Worm (Caenorhabditis elegans) whole organism, mixed stage, embryonic: ENCODE results near the gene rde-1.

Experiments
- M03D4.4 ChIP-seq: sonication (generic microtip); optimal IDR thresholded peaks from 2 replicates; lab custom pipeline; 2017; ENCODE audit warnings: mild to moderate bottlenecking, missing genetic modification characterization, missing compliant biosample characterization
- blmp-1 ChIP-seq: fragments of 150-350 bp; optimal IDR thresholded peaks from 2 replicates; lab custom pipeline; 2014; ENCODE audit warnings: missing biosample characterization, missing genetic modification characterization
- ceh-39 ChIP-seq: fragments of 150-350 bp; optimal IDR thresholded peaks from 2 replicates; lab custom pipeline; 2014; ENCODE audit warnings: missing biosample characterization, missing genetic modification characterization
- ceh-43 ChIP-seq: fragments of 200-800 bp; sonication (Bioruptor generic); optimal IDR thresholded peaks from 2 replicates; lab custom pipeline; 2018; ENCODE audit warnings: mild to moderate bottlenecking, missing genetic modification characterization, moderate library complexity, missing compliant biosample characterization
- ces-1 ChIP-seq: fragments of 150-350 bp; optimal IDR thresholded peaks from 2 replicates; lab custom pipeline; 2014; ENCODE audit warnings: missing biosample characterization, missing genetic modification reagents, missing genetic modification characterization
- cnd-1 ChIP-seq: fragments of 200-800 bp; sonication (Bioruptor generic); optimal IDR thresholded peaks from 2 replicates; lab custom pipeline; 2018; ENCODE audit warnings: mild to moderate bottlenecking, missing genetic modification characterization, missing compliant biosample characterization
- drap-1 ChIP-seq: fragments of 200-800 bp; sonication (Bioruptor generic); optimal IDR thresholded peaks from 3 replicates; lab custom pipeline; 2018; ENCODE audit warnings: mild to moderate bottlenecking, missing genetic modification characterization, missing compliant biosample characterization
- elt-1 ChIP-seq: sonication (generic microtip); optimal IDR thresholded peaks from 2 replicates; lab custom pipeline; 2017; ENCODE audit warnings: missing genetic modification characterization, mild to moderate bottlenecking, missing compliant biosample characterization, antibody characterized with exemption, moderate library complexity, borderline replicate concordance; ENCODE audit not compliant: insufficient read depth
- ham-2 ChIP-seq: fragments of 200-800 bp; sonication (Bioruptor generic); optimal IDR thresholded peaks from 2 replicates; lab custom pipeline; 2018; ENCODE audit warnings: mild to moderate bottlenecking, missing genetic modification characterization, missing compliant biosample characterization
- hlh-1 ChIP-seq: fragments of 150-350 bp; optimal IDR thresholded peaks from 2 replicates; lab custom pipeline; 2014; ENCODE audit warnings: missing biosample characterization, missing genetic modification reagents, missing genetic modification characterization
- lin-13 ChIP-seq: fragments of 150-350 bp; optimal IDR thresholded peaks from 2 replicates; lab custom pipeline; 2014; ENCODE audit warnings: missing biosample characterization, missing genetic modification characterization
- lin-32 ChIP-seq: fragments of 200-800 bp; sonication (Bioruptor generic); optimal IDR thresholded peaks from 2 replicates; lab custom pipeline; 2018; ENCODE audit warnings: mild to moderate bottlenecking, missing genetic modification characterization, missing compliant biosample characterization
- lsy-2 ChIP-seq: fragments of 150-350 bp; optimal IDR thresholded peaks from 2 replicates; lab custom pipeline; 2014; ENCODE audit warnings: missing biosample characterization, missing genetic modification characterization
- mab-5 ChIP-seq: fragments of 150-350 bp; optimal IDR thresholded peaks from 2 replicates; lab custom pipeline; 2014; ENCODE audit warnings: missing biosample characterization, missing genetic modification characterization
- mep-1 ChIP-seq: fragments of 150-350 bp; optimal IDR thresholded peaks from 2 replicates; lab custom pipeline; 2017; ENCODE audit warnings: missing biosample characterization, missing genetic modification reagents, missing genetic modification characterization, inconsistent platforms
- mls-2 ChIP-seq: sonication (generic microtip); optimal IDR thresholded peaks from 2 replicates; lab custom pipeline; 2016; ENCODE audit warnings: mild to moderate bottlenecking, missing genetic modification characterization, moderate library complexity, missing compliant biosample characterization
- nhr-12 ChIP-seq: fragments of 150-350 bp; optimal IDR thresholded peaks from 2 replicates; lab custom pipeline; 2014; ENCODE audit warnings: missing biosample characterization, missing genetic modification characterization
- nhr-237 ChIP-seq: fragments of 150-350 bp; optimal IDR thresholded peaks from 2 replicates; lab custom pipeline; 2014; ENCODE audit warnings: missing biosample characterization, missing genetic modification characterization
- nhr-28 ChIP-seq: fragments of 150-350 bp; optimal IDR thresholded peaks from 2 replicates; lab custom pipeline; 2014; ENCODE audit warnings: missing biosample characterization, missing genetic modification characterization
- pha-4 ChIP-seq: fragments of 150-350 bp; optimal IDR thresholded peaks from 2 replicates; lab custom pipeline; 2018; ENCODE audit warnings: missing biosample characterization, missing genetic modification reagents, missing genetic modification characterization
- sem-2 ChIP-seq: fragments of 200-800 bp; sonication (Bioruptor generic); optimal IDR thresholded peaks from 2 replicates; lab custom pipeline; 2018; ENCODE audit warnings: mild to moderate bottlenecking, missing genetic modification characterization, missing compliant biosample characterization
- snpc-4 ChIP-seq: fragments of 150-350 bp; optimal IDR thresholded peaks from 2 replicates; lab custom pipeline; 2014; ENCODE audit warnings: missing biosample characterization, missing genetic modification characterization
- sptf-1 ChIP-seq: sonication (generic microtip); optimal IDR thresholded peaks from 2 replicates; lab custom pipeline; 2017; ENCODE audit warnings: mild to moderate bottlenecking, missing genetic modification characterization, moderate library complexity, missing compliant biosample characterization
- unc-120 ChIP-seq: sonication (generic microtip); optimal IDR thresholded peaks from 2 replicates; lab custom pipeline; 2017; ENCODE audit warnings: missing genetic modification characterization, missing compliant biosample characterization; ENCODE audit not compliant: poor library complexity, severe bottlenecking
- unc-39 ChIP-seq: fragments of 150-350 bp; optimal IDR thresholded peaks from 2 replicates; lab custom pipeline; 2014; ENCODE audit warnings: missing biosample characterization, missing genetic modification characterization
- unc-62 ChIP-seq: fragments of 150-350 bp; optimal IDR thresholded peaks from 2 replicates; lab custom pipeline; 2014; ENCODE audit warnings: missing biosample characterization, missing genetic modification reagents, missing genetic modification characterization
- zip-8 ChIP-seq: fragments of 150-350 bp; optimal IDR thresholded peaks from 2 replicates; lab custom pipeline; 2014; ENCODE audit warnings: missing biosample characterization, missing genetic modification characterization
- ztf-11 ChIP-seq: fragments of 150-350 bp; optimal IDR thresholded peaks from 2 replicates; lab custom pipeline; 2014; ENCODE audit warnings: missing biosample characterization, missing genetic modification characterization

rde-1 gene

DNA sequence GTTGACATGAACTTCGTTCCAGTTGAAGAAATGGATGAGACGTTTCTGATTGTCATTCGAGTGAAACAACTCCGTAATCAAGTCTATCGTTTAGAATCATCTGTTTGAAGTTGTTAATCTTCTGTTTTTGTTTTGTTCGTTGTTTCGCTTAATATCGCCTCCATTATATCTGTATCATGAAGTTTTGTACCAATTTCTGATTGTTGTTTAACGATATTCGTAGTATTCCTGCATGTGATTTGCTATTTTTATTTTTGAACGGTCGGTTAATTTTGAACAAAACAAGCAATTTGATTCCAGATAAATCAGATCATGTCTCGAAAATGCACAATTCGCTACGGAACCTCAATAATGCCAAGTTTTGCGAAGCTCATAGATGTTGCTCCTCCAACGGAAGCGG lies 8.9 kb downstream of the rde-1 start, which contains the start of gene C27H6.9:
Gene C27H6.9 (plus strand): TSS at position 301 of the 400 bp plus-strand sequence.
- TF ChIP-seq nhr-12 (tag; lab: Kevin White, UChicago), result no peak
- no peak for TF ChIP-seq lin-32 (GFP tag; lab: Kevin White, UChicago)
- no peak for TF ChIP-seq blmp-1
- no peak for TF ChIP-seq nhr-28
- TF ChIP-seq zip-8, result no peak
- no peak for TF ChIP-seq ceh-39 (tag; lab: Kevin White, UChicago)
- no peak for TF ChIP-seq hlh-1 (tag; lab: Kevin White, UChicago)
- TF ChIP-seq pha-4 (tag; lab: Kevin White, UChicago), result no peak
- TF ChIP-seq drap-1 (GFP tag; lab: Kevin White, UChicago), result no peak
- TF ChIP-seq sem-2, result no peak
- TF ChIP-seq ceh-43 (GFP tag; lab: Kevin White, UChicago), result no peak

DNA sequence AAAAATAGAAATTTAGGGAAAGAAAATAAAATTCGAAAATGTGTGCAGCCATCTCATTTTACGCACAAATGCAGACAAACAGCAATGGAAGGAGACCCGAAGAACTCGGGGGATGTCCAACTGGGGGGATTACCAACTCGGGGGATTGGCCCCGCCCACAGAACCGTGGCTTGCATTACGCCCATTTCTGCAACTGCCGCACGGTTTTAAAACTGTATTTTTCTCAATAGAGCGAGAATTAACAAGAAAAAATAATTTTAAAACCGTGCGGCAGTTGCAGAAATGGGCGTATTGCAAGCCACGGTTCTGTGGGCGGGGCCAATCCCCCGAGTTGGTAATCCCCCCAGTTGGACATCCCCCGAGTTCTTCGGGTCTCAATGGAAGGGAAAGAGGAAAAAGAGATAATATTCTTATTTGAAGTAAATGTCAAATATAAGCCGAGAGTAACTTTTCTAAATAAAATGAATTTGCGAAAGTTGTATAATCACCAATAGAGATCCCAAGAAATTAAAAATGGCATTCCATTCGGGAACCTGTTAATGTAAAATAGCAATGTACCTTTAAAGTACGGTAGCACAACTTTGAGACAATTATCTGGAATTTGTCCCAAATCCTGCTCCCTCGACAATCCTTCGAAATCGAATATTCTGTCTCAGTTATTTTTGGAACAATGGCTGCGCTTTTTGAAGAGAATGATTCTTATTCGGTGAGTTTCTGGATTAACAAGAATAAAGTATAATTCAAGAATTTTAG lies 10.5 kb downstream of the rde-1 start, which contains the start of the genes ruvb-1 and tofu-1:
Gene ruvb-1 (minus strand): TSS at position 72 of the 753 bp plus-strand sequence.
Gene tofu-1 (plus strand): TSS at position 417 of the 753 bp plus-strand sequence.
- peak; percentile 50 for TF ChIP-seq sptf-1 (tag; lab: Kevin White, UChicago)
- TF ChIP-seq mep-1 (tag; lab: Kevin White, UChicago), result peak; percentile 34
- TF ChIP-seq ces-1 (GFP tag; lab: Kevin White, UChicago), result peak; percentile 28
- TF ChIP-seq cnd-1, result peak; percentile 12
- peak; percentile 24 for TF ChIP-seq lin-13 (tag; lab: Kevin White, UChicago)
- peak; percentile 27 for TF ChIP-seq lsy-2 (tag; lab: Kevin White, UChicago)
- TF ChIP-seq ham-2 (GFP tag; lab: Kevin White, UChicago), result peak; percentile 19
- TF ChIP-seq unc-120, result peak; percentile 28

DNA sequence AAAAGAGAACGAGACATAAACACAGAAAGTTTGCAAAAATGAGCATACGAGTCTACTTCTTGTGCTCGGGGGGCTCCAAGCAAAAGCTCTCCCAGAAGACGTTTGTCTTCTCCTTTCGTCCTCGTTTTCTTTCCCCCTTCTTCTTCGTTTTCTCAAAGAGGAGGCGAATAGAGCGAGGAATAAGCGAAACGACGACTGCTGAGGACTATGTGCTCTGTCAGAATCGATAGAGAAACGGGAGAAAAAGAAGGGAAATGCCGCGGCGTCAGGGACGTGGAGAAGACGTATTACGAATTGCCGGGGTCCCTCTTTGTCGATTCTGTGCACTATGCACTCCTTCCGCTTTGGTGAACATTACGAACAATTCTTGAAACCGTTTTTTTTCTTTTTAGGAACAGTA lies 13.0 kb downstream of the rde-1 start:
- TF ChIP-seq lin-32 (GFP tag; lab: Kevin White, UChicago) (no peak), unc-39 (no peak), ces-1 (GFP tag; lab: Kevin White, UChicago) (peak; percentile 46)

DNA sequence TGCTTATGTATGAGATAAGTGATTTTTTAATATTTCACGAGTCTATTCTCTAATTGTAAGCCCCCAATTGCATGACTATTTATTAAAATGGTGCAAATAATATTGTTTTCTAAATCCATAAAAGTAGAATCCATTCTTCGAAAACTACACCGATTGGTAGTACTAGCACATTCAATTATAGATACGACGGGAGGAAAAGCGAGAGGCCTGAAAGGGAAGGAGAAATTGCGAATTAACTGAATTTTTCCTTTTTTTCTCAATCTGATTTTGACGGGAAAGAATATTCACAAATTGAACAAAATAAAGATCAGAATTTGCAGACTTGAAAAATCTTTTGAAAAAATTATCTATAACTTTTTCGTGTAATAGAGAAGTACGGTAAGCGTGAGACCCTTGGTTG lies 14.2 kb downstream of the rde-1 start:
- TF ChIP-seq lin-32 (GFP tag; lab: Kevin White, UChicago), result no peak
- TF ChIP-seq lin-13 (tag; lab: Kevin White, UChicago), result no peak
- peak; percentile 89 for TF ChIP-seq ces-1 (GFP tag; lab: Kevin White, UChicago)
- no peak for TF ChIP-seq unc-62

DNA sequence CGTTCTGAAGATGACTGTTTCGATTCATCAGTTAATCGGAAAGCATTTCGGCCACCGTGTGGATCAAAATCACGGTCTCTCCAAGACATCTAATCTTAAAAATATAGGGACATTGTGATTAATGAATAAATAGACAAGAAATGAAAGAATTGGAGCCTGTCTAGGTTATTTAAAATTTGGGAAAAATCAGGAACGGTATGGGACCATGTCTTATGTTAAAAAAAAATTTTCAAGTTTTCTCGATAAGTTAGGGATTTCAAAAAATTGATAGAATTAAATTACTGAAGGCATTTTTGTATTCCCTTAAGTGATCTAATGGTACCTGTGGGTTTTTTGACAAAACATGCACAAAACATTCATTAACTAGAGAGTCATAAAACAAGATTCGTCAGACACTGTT lies 15.3 kb downstream of the rde-1 start, which contains the start of gene unc-41:
Gene unc-41 (minus strand): TSS at position 101 of the 400 bp plus-strand sequence.
- TF ChIP-seq lin-32 (GFP tag; lab: Kevin White, UChicago) (no peak), hlh-1 (tag; lab: Kevin White, UChicago) (no peak), elt-1 (tag; lab: Kevin White, UChicago) (no peak), mls-2 (no peak), snpc-4 (tag; lab: Kevin White, UChicago) (no peak), nhr-237 (tag; lab: Kevin White, UChicago) (no peak), mab-5 (tag; lab: Kevin White, UChicago) (no peak), pha-4 (tag; lab: Kevin White, UChicago) (no peak)

DNA sequence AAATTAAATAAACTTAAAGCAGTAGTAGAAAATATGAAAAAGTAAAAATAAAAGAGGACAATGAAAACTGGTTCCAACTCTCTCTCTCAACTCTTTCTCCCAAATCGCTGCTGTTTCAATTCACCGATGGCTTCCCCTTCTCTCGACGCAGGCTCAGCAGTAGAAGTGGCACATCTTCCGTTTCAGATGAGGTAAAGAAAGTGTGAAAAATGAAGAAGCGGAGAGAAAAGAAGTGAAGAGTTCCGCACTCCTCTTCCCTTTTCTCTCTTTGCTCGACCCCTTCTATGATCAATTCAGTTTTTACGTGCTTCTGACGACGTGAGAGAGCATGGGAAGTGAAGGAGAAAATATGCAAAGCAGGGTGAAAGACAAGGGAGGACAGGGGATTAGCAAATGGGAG lies 17.2 kb downstream of the rde-1 start:
- TF ChIP-seq M03D4.4 (tag; lab: Kevin White, UChicago) (no peak), ces-1 (GFP tag; lab: Kevin White, UChicago) (peak; percentile 40), pha-4 (tag; lab: Kevin White, UChicago) (no peak), elt-1 (tag; lab: Kevin White, UChicago) (no peak), ztf-11 (no peak)
